Fruit fly (Drosophila melanogaster): ENCODE data around the gene Drsl4.

Drsl4 gene

dm6 chr3L:3303087-3303526 is 12.3 kb upstream of the Drsl4 start, which contains the start of gene CG14968:
TSS of gene CG14968 (minus strand) at chr3L:3303112.
- TF ChIP-seq psq (optimal IDR thresholded peaks at IDR 0.05): no peak
- TF ChIP-seq CG8478 (optimal IDR thresholded peaks at IDR 0.05): no peak
- TF ChIP-seq pan (optimal IDR thresholded peaks at IDR 0.05): no peak
- TF ChIP-seq Dll (optimal IDR thresholded peaks at IDR 0.05): no peak
- no peak for TF ChIP-seq usp (GFP tag; optimal IDR thresholded peaks at IDR 0.05)
- no peak for TF ChIP-seq EcR (GFP tag; optimal IDR thresholded peaks at IDR 0.05)

dm6 chr3L:3303534-3304459 is 11.6 kb upstream of the Drsl4 start, which contains the start of gene ZnT63C:
TSS of gene ZnT63C (plus strand) at chr3L:3303708.
- TF ChIP-seq EcR (GFP tag; optimal IDR thresholded peaks at IDR 0.05) (no peak), pan (optimal IDR thresholded peaks at IDR 0.05) (no peak), psq (optimal IDR thresholded peaks at IDR 0.05) (no peak)

dm6 chr3L:3304740-3305139 is 10.7 kb upstream of the Drsl4 start:
- TF ChIP-seq CG8478 (optimal IDR thresholded peaks at IDR 0.05) (no peak), psq (optimal IDR thresholded peaks at IDR 0.05) (no peak), EcR (GFP tag; optimal IDR thresholded peaks at IDR 0.05) (no peak), Dll (optimal IDR thresholded peaks at IDR 0.05) (no peak), pan (optimal IDR thresholded peaks at IDR 0.05) (no peak), usp (GFP tag; optimal IDR thresholded peaks at IDR 0.05) (no peak)

- TF ChIP-seq CG8478 (optimal IDR thresholded peaks at IDR 0.05) (no peak), psq (optimal IDR thresholded peaks at IDR 0.05) (no peak), EcR (GFP tag; optimal IDR thresholded peaks at IDR 0.05) (no peak), usp (GFP tag; optimal IDR thresholded peaks at IDR 0.05) (no peak), Dll (optimal IDR thresholded peaks at IDR 0.05) (no peak), pan (optimal IDR thresholded peaks at IDR 0.05) (no peak)
Observed at dm6 chr3L:3305430-3305829, 10.0 kb upstream of the Drsl4 start.

- TF ChIP-seq psq (optimal IDR thresholded peaks at IDR 0.05): no peak
- TF ChIP-seq usp (GFP tag; optimal IDR thresholded peaks at IDR 0.05): no peak
- TF ChIP-seq pan (optimal IDR thresholded peaks at IDR 0.05): no peak
- TF ChIP-seq Dll (optimal IDR thresholded peaks at IDR 0.05): no peak
- no peak for TF ChIP-seq EcR (GFP tag; optimal IDR thresholded peaks at IDR 0.05)
- no peak for TF ChIP-seq CG8478 (optimal IDR thresholded peaks at IDR 0.05)
Observed at dm6 chr3L:3306515-3306914, 8.9 kb upstream of the Drsl4 start.

dm6 chr3L:3307593-3307992 is 7.8 kb upstream of the Drsl4 start:
- TF ChIP-seq pan (optimal IDR thresholded peaks at IDR 0.05) (no peak), EcR (GFP tag; optimal IDR thresholded peaks at IDR 0.05) (no peak), usp (GFP tag; optimal IDR thresholded peaks at IDR 0.05) (no peak), Dll (optimal IDR thresholded peaks at IDR 0.05) (no peak), CG8478 (optimal IDR thresholded peaks at IDR 0.05) (no peak), psq (optimal IDR thresholded peaks at IDR 0.05) (no peak)

dm6 chr3L:3308676-3309613 is 6.5 kb upstream of the Drsl4 start:
- TF ChIP-seq psq (optimal IDR thresholded peaks at IDR 0.05) (no peak), EcR (GFP tag; optimal IDR thresholded peaks at IDR 0.05) (no peak), CG8478 (optimal IDR thresholded peaks at IDR 0.05) (no peak), usp (GFP tag; optimal IDR thresholded peaks at IDR 0.05) (no peak), pan (optimal IDR thresholded peaks at IDR 0.05) (no peak), Dll (optimal IDR thresholded peaks at IDR 0.05) (no peak)

dm6 chr3L:3314049-3314448 is 1.4 kb upstream of the Drsl4 start, which contains the start of gene Drsl2:
TSS of gene Drsl2 (plus strand) at chr3L:3314349.
- no peak for TF ChIP-seq pan (optimal IDR thresholded peaks at IDR 0.05)
- no peak for TF ChIP-seq usp (GFP tag; optimal IDR thresholded peaks at IDR 0.05)
- TF ChIP-seq CG8478 (optimal IDR thresholded peaks at IDR 0.05): no peak
- no peak for TF ChIP-seq psq (optimal IDR thresholded peaks at IDR 0.05)
- TF ChIP-seq Dll (optimal IDR thresholded peaks at IDR 0.05): no peak
- TF ChIP-seq EcR (GFP tag; optimal IDR thresholded peaks at IDR 0.05): no peak

dm6 chr3L:3314696-3315095 is 724 bp upstream of the Drsl4 start, which contains the start of gene Drsl3:
TSS of gene Drsl3 (plus strand) at chr3L:3314996.
- no peak for TF ChIP-seq CG8478 (optimal IDR thresholded peaks at IDR 0.05)
- TF ChIP-seq EcR (GFP tag; optimal IDR thresholded peaks at IDR 0.05): no peak
- no peak for TF ChIP-seq Dll (optimal IDR thresholded peaks at IDR 0.05)
- no peak for TF ChIP-seq psq (optimal IDR thresholded peaks at IDR 0.05)
- no peak for TF ChIP-seq pan (optimal IDR thresholded peaks at IDR 0.05)
- TF ChIP-seq usp (GFP tag; optimal IDR thresholded peaks at IDR 0.05): no peak

dm6 chr3L:3316441-3316840 is 1.0 kb downstream of the Drsl4 start, which contains the start of gene Drsl5:
TSS of gene Drsl5 (plus strand) at chr3L:3316781.
- TF ChIP-seq pan (optimal IDR thresholded peaks at IDR 0.05) (no peak), psq (optimal IDR thresholded peaks at IDR 0.05) (no peak), EcR (GFP tag; optimal IDR thresholded peaks at IDR 0.05) (no peak), CG8478 (optimal IDR thresholded peaks at IDR 0.05) (no peak), Dll (optimal IDR thresholded peaks at IDR 0.05) (no peak), usp (GFP tag; optimal IDR thresholded peaks at IDR 0.05) (no peak)

- TF ChIP-seq psq (optimal IDR thresholded peaks at IDR 0.05) (no peak), usp (GFP tag; optimal IDR thresholded peaks at IDR 0.05) (no peak), pan (optimal IDR thresholded peaks at IDR 0.05) (no peak), Dll (optimal IDR thresholded peaks at IDR 0.05) (no peak)
Observed at dm6 chr3L:3319223-3319643, 3.8 kb downstream of the Drsl4 start, which contains the start of the genes PIG-C, CG12016 and Dpm2. TSS of gene PIG-C (minus strand) at chr3L:3319232. TSS of gene CG12016 (plus strand) at chr3L:3319555. TSS of gene Dpm2 (plus strand) at chr3L:3319555.
